Fruit fly (Drosophila melanogaster): ENCODE results near the gene Prosbeta3.

Prosbeta3 gene

DNA sequence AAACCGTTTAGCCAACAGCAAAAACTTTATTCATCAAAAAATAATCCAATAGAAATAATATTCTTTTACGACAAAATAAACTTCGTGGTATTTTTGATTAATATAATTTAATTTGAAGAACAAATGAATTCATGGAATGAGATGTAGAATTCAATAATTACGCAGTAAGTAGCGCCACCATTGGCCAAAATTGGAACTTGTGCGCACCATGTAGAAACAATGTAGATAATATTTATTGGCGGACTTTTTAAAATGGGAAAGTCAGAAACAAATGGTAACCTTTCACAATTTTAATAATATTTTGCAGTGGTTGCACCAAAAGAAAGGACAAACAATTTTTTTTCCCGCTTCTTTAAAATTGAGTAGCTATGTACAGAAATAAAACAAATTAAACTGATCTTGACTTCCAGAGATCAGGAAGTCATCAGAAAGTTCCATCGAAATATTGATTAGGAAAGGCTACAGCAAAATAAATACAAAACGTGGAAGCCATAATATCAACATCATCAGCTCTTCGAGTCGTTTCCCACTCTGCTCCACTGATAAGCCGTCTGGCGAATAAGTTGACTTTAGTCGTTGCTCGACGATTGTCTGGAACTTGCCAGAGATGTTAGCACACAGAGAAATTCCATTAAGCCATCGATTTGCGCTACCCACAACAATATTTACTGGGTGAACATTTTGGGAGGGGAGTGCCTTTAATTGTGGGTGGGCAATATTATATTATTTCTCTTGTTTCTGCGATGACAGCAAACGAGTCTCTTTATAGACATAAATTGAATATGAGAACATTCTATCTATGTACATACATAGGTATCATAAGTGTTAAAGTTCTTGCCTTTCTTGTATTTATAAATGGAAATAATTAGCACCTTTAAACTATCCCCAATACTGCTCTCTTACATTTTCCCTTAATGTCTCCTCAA lies 25.9 kb downstream of the Prosbeta3 start (continued):
- TF ChIP-seq gsb-n (tag; optimal IDR thresholded peaks at IDR 0.05) (no peak), CG17568 (GFP tag; optimal IDR thresholded peaks at IDR 0.05) (peak; percentile 2)

DNA sequence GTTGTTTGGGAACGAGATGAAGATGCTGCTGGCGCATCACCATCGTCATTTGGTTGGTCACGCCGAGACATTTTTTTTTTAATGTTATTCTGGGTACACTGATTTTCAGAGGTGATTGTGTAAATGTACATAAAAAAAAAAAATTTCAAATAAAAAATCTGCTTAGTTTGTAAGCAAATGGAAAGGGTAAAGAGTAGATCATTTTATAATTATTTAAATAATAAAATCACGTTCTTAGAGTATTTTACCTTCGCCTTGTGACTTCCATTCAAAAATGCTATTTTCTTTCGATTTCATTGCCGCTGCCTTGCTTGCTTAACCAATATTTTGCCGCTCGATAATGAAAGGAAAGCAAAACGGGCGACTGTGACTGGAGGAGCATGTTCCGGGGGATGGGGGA lies 27.3 kb downstream of the Prosbeta3 start:
- TF ChIP-seq stc (GFP tag; IDR thresholded peaks at IDR 0.05) (peak; percentile 65; the same call in 1 of the 2 replicates), CG13123 (GFP tag; optimal IDR thresholded peaks at IDR 0.05) (peak; percentile 8), pb (GFP tag; optimal IDR thresholded peaks at IDR 0.05) (no peak), Gsc (GFP tag; IDR thresholded peaks at IDR 0.05) (no peak), TFAM (GFP tag; optimal IDR thresholded peaks at IDR 0.05) (no peak), MESR4 (GFP tag; optimal IDR thresholded peaks at IDR 0.05) (no peak), Chrac-16 (GFP tag; optimal IDR thresholded peaks at IDR 0.05) (no peak), CG9876 (GFP tag; optimal IDR thresholded peaks at IDR 0.05) (no peak), CG7357 (GFP tag; IDR thresholded peaks at IDR 0.05) (peak; percentile 34; the same call in 1 of the 3 replicates), CG32532 (GFP tag; IDR thresholded peaks at IDR 0.05) (no peak), Elba2 (GFP tag; optimal IDR thresholded peaks at IDR 0.05) (no peak), hth (optimal IDR thresholded peaks at IDR 0.05) (no peak), CG17912 (GFP tag; optimal IDR thresholded peaks at IDR 0.05) (no peak), Mad (GFP tag; optimal IDR thresholded peaks at IDR 0.05) (no peak), C15 (GFP tag; IDR thresholded peaks at IDR 0.05) (0 out of 3 replicates have a peak, but pooled peaks have one; percentile 31), CG10321 (GFP tag; IDR thresholded peaks at IDR 0.05) (no peak), CG17328 (GFP tag; IDR thresholded peaks at IDR 0.05) (peak; percentile 52; the same call in 1 of the 2 replicates), Kr (GFP tag; optimal IDR thresholded peaks at IDR 0.05) (no peak), NC2α (GFP tag; optimal IDR thresholded peaks at IDR 0.05) (no peak), Tbp (GFP tag; optimal IDR thresholded peaks at IDR 0.05) (no peak), CG2129 (GFP tag; IDR thresholded peaks at IDR 0.05; ENCODE audit: partially characterized antibody) (no peak), Dfd (GFP tag; optimal IDR thresholded peaks at IDR 0.05) (no peak), Spps (tag; optimal IDR thresholded peaks at IDR 0.05) (no peak), CrebB (tag; optimal IDR thresholded peaks at IDR 0.05) (no peak), CG1233 (GFP tag; optimal IDR thresholded peaks at IDR 0.05) (no peak), lilli (GFP tag; optimal IDR thresholded peaks at IDR 0.05) (no peak), HLH3B (GFP tag; IDR thresholded peaks at IDR 0.05) (peak; percentile 71), Doc2 (GFP tag; IDR thresholded peaks at IDR 0.05) (no peak), sob (GFP tag; IDR thresholded peaks at IDR 0.05) (no peak), eyg (GFP tag; optimal IDR thresholded peaks at IDR 0.05) (no peak), nerfin-2 (GFP tag; IDR thresholded peaks at IDR 0.05; ENCODE audit: partially characterized antibody) (no peak), klu (GFP tag; IDR thresholded peaks at IDR 0.05) (no peak), stwl (tag; optimal IDR thresholded peaks at IDR 0.05) (no peak), gce (GFP tag; IDR thresholded peaks at IDR 0.05) (peak; percentile 62; the same call in 1 of the 3 replicates), fd102C (GFP tag; optimal IDR thresholded peaks at IDR 0.05) (no peak), Asciz (GFP tag; optimal IDR thresholded peaks at IDR 0.05) (peak; percentile 21), Taf1 (GFP tag; IDR thresholded peaks at IDR 0.05) (no peak), NK7.1 (GFP tag; optimal IDR thresholded peaks at IDR 0.05) (no peak), NFAT (GFP tag; IDR thresholded peaks at IDR 0.05) (no peak), kni (GFP tag; optimal IDR thresholded peaks at IDR 0.05) (no peak), CG9609 (GFP tag; optimal IDR thresholded peaks at IDR 0.05) (no peak), Poxn (GFP tag; IDR thresholded peaks at IDR 0.05) (no peak), Optix (GFP tag; IDR thresholded peaks at IDR 0.05) (no peak), hkb (optimal IDR thresholded peaks at IDR 0.05) (no peak), hkb (GFP tag; IDR thresholded peaks at IDR 0.05) (peak; percentile 57), CG8944 (GFP tag; optimal IDR thresholded peaks at IDR 0.05) (no peak), Sry-β (GFP tag; optimal IDR thresholded peaks at IDR 0.05) (no peak)

Data from whole organism, embryonic.